Fruit fly (Drosophila melanogaster) whole organism, wandering third instar larva: ENCODE results near the gene CG13999.

Experiments
- CG32264 ChIP-seq: fragments of 200-800 bp; sonication (Bioruptor generic); optimal IDR thresholded peaks from 2 replicates; lab custom pipeline; 2016; ENCODE audit warnings: missing biosample characterization, missing genetic modification characterization
- Hr83 ChIP-seq: fragments of 200-300 bp; sonication (Bioruptor generic); optimal IDR thresholded peaks from 2 replicates; lab custom pipeline; 2016; ENCODE audit warnings: missing biosample characterization, mild to moderate bottlenecking, missing genetic modification characterization, moderate library complexity; ENCODE audit not compliant: poor library complexity, severe bottlenecking
- Jra ChIP-seq: sonication (Bioruptor generic); optimal IDR thresholded peaks from 2 replicates; lab custom pipeline; 2016; ENCODE audit warnings: missing biosample characterization, missing genetic modification characterization
- Sp1 ChIP-seq: fragments of 200-800 bp; sonication (Bioruptor generic); optimal IDR thresholded peaks from 3 replicates; lab custom pipeline; 2019; ENCODE audit warnings: missing biosample characterization, mild to moderate bottlenecking, missing genetic modification characterization, moderate library complexity
- pan ChIP-seq: fragments of >200 bp; optimal IDR thresholded peaks from 2 replicates; lab custom pipeline; 2017

DNA sequence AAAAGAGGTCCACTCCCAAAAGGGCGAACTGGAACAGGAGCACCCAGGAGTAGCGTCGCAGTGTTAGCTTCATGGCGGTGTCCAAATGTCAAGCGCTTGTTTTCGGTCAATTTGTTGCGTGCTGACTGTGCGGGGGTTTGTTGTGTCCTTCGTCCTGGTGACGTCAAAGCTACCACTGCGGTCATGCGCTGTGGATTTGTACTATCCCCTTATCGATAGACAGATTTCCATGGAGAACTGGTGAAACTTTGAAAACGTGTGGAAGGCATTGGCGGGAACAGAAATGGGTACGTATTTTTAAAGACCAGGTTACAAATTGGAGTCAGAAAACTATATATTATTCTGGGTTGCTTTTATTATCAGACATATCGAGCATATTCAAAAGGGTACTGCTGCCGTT, at the start of gene CG13999:
- TF ChIP-seq Jra (no peak), pan (no peak), Hr83 (GFP tag; lab: Kevin White, UChicago) (no peak), CG32264 (GFP tag; lab: Kevin White, UChicago) (no peak), Sp1 (no peak)
